Worm (Caenorhabditis elegans) whole organism, L3 larva: ENCODE data around the gene C09G9.1.

Experiments used
- ceh-16 ChIP-seq: sonication (generic microtip); optimal IDR thresholded peaks from 2 replicates; lab custom pipeline; 2017; ENCODE audit warnings: missing biosample characterization, missing genetic modification characterization
- mdl-1 ChIP-seq: fragments of 150-350 bp; optimal IDR thresholded peaks from 2 replicates; lab custom pipeline; 2014; ENCODE audit warnings: missing biosample characterization, missing genetic modification characterization
- nfya-1 ChIP-seq: sonication (generic microtip); optimal IDR thresholded peaks from 2 replicates; lab custom pipeline; 2017; ENCODE audit warnings: missing genetic modification characterization, mild to moderate bottlenecking, missing compliant biosample characterization, antibody characterized with exemption, moderate library complexity; ENCODE audit not compliant: insufficient read depth
- nhr-23 ChIP-seq: fragments of 150-350 bp; optimal IDR thresholded peaks from 2 replicates; lab custom pipeline; 2014; ENCODE audit warnings: missing biosample characterization, missing genetic modification reagents, missing genetic modification characterization
- nhr-25 ChIP-seq: sonication (generic microtip); optimal IDR thresholded peaks from 2 replicates; lab custom pipeline; 2017; ENCODE audit warnings: missing biosample characterization, missing genetic modification characterization
- ztf-11 ChIP-seq: fragments of 150-350 bp; optimal IDR thresholded peaks from 2 replicates; lab custom pipeline; 2014; ENCODE audit warnings: missing biosample characterization, missing genetic modification characterization

ce11 chrIV:8816617-8817016, 48.7 kb downstream of the C09G9.1 start:
- TF ChIP-seq nfya-1 (tag; lab: Kevin White, UChicago) (no peak), ztf-11 (tag; lab: Kevin White, UChicago) (no peak), mdl-1 (tag; lab: Kevin White, UChicago) (no peak), nhr-23 (no peak), ceh-16 (tag; lab: Kevin White, UChicago) (no peak), nhr-25 (tag; lab: Kevin White, UChicago) (no peak)
